Worm (Caenorhabditis elegans): ENCODE measurements around the gene T22D1.1.

- TF ChIP-seq ceh-82 (tag; optimal IDR thresholded peaks at IDR 0.05) (no peak), unc-62 (GFP tag; optimal IDR thresholded peaks at IDR 0.05) (no peak), lsy-12 (tag; optimal IDR thresholded peaks at IDR 0.05) (no peak), pha-4 (tag; optimal IDR thresholded peaks at IDR 0.05) (no peak), nhr-237 (tag; optimal IDR thresholded peaks at IDR 0.05) (no peak), snpc-4 (tag; optimal IDR thresholded peaks at IDR 0.05) (no peak), zag-1 (tag; optimal IDR thresholded peaks at IDR 0.05) (no peak), elt-3 (tag; optimal IDR thresholded peaks at IDR 0.05) (no peak), nhr-76 (tag; optimal IDR thresholded peaks at IDR 0.05) (no peak)
These were observed 17.7 kb upstream of the T22D1.1 start for ce11 chrIV:6905428-6905827.

All from whole organism, L3 larva.